Fruit fly (Drosophila melanogaster): ENCODE measurements around the gene CG15531.

The CG15531 gene

dm6 chr3R:30203104-30203986 lies 7.3 kb upstream of the CG15531 start (continued):
- peak; percentile 99 for TF ChIP-seq ind (GFP tag; optimal IDR thresholded peaks at IDR 0.05)
- TF ChIP-seq HLH3B (GFP tag; IDR thresholded peaks at IDR 0.05), result peak; percentile 97
- TF ChIP-seq Optix (GFP tag; IDR thresholded peaks at IDR 0.05), result peak; percentile 98
- peak; percentile 38; the same call in 1 of the 2 replicates for TF ChIP-seq amos (GFP tag; IDR thresholded peaks at IDR 0.05; ENCODE audit: partially characterized antibody)
- peak; percentile 92 for TF ChIP-seq CG43689 (GFP tag; IDR thresholded peaks at IDR 0.05)
- TF ChIP-seq CG7556 (GFP tag; optimal IDR thresholded peaks at IDR 0.05), result peak; percentile 95
- no peak for TF ChIP-seq ac (GFP tag; optimal IDR thresholded peaks at IDR 0.05)
- no peak for TF ChIP-seq sc (optimal IDR thresholded peaks at IDR 0.05)
- TF ChIP-seq sc (GFP tag; optimal IDR thresholded peaks at IDR 0.05), result peak; percentile 88
- peak; percentile 73; the same call in 1 of the 3 replicates for TF ChIP-seq CG2889 (GFP tag; IDR thresholded peaks at IDR 0.05)
- TF ChIP-seq Hey (tag; optimal IDR thresholded peaks at IDR 0.05), result peak; percentile 60
- TF ChIP-seq bcd (GFP tag; optimal IDR thresholded peaks at IDR 0.05), result peak; percentile 98
- TF ChIP-seq onecut (GFP tag; IDR thresholded peaks at IDR 0.05), result peak; percentile 91
- peak; percentile 96 for TF ChIP-seq Blimp-1 (GFP tag; optimal IDR thresholded peaks at IDR 0.05)
- TF ChIP-seq pros (GFP tag; optimal IDR thresholded peaks at IDR 0.05), result peak; percentile 7
- peak; percentile 83 for TF ChIP-seq NFAT (GFP tag; IDR thresholded peaks at IDR 0.05)
- TF ChIP-seq Atf-2 (GFP tag; optimal IDR thresholded peaks at IDR 0.05), result peak; percentile 94
- TF ChIP-seq dmrt99B (tag; optimal IDR thresholded peaks at IDR 0.05), result peak; percentile 97
- TF ChIP-seq otp (GFP tag; IDR thresholded peaks at IDR 0.05), result peak; percentile 97
- TF ChIP-seq CG6791 (GFP tag; IDR thresholded peaks at IDR 0.05; ENCODE audit: partially characterized antibody), result no peak
- TF ChIP-seq CG6854 (GFP tag; optimal IDR thresholded peaks at IDR 0.05), result peak; percentile 93
- TF ChIP-seq cwo (GFP tag; optimal IDR thresholded peaks at IDR 0.05), result peak; percentile 97
- peak; percentile 98 for TF ChIP-seq CG4424 (GFP tag; optimal IDR thresholded peaks at IDR 0.05)
- TF ChIP-seq rib (GFP tag; IDR thresholded peaks at IDR 0.05), result peak; percentile 78; the same call in 1 of the 2 replicates
- TF ChIP-seq lab (GFP tag; optimal IDR thresholded peaks at IDR 0.05), result peak; percentile 98
- TF ChIP-seq crol (GFP tag; IDR thresholded peaks at IDR 0.05), result peak; percentile 100
- peak; percentile 81 for TF ChIP-seq CG3847 (GFP tag; IDR thresholded peaks at IDR 0.05)
- TF ChIP-seq slou (GFP tag; optimal IDR thresholded peaks at IDR 0.05), result peak; percentile 91
- TF ChIP-seq CG8089 (GFP tag; optimal IDR thresholded peaks at IDR 0.05), result peak; percentile 86
- peak; percentile 98 for TF ChIP-seq CG2678 (tag; optimal IDR thresholded peaks at IDR 0.05)
- TF ChIP-seq CG10274 (GFP tag; optimal IDR thresholded peaks at IDR 0.05), result peak; percentile 100
- TF ChIP-seq ham (GFP tag; IDR thresholded peaks at IDR 0.05), result peak; percentile 74
- TF ChIP-seq C15 (GFP tag; IDR thresholded peaks at IDR 0.05), result peak; percentile 90; the same call in 2 of the 3 replicates
- peak; percentile 82 for TF ChIP-seq Fer2 (tag; optimal IDR thresholded peaks at IDR 0.05)
- peak; percentile 94 for TF ChIP-seq CG10209 (GFP tag; optimal IDR thresholded peaks at IDR 0.05)
- peak; percentile 92 for TF ChIP-seq Hr3 (GFP tag; optimal IDR thresholded peaks at IDR 0.05)
- TF ChIP-seq NC2β (GFP tag; optimal IDR thresholded peaks at IDR 0.05), result peak; percentile 84
- peak; percentile 90 for TF ChIP-seq al (GFP tag; IDR thresholded peaks at IDR 0.05)
- TF ChIP-seq ems (GFP tag; optimal IDR thresholded peaks at IDR 0.05), result peak; percentile 98
- TF ChIP-seq CG8359 (GFP tag; optimal IDR thresholded peaks at IDR 0.05; ENCODE audit: borderline replicate concordance), result peak; percentile 84
- TF ChIP-seq tup (GFP tag; optimal IDR thresholded peaks at IDR 0.05), result peak; percentile 95
- peak; percentile 96 to 99 for TF ChIP-seq dpn (GFP tag; optimal IDR thresholded peaks at IDR 0.05)
- TF ChIP-seq CG10431 (GFP tag; optimal IDR thresholded peaks at IDR 0.05), result peak; percentile 42
- peak; percentile 95 for TF ChIP-seq vvl (GFP tag; IDR thresholded peaks at IDR 0.05)
- TF ChIP-seq dimm (GFP tag; IDR thresholded peaks at IDR 0.05), result peak; percentile 94
- TF ChIP-seq CG7786 (GFP tag; optimal IDR thresholded peaks at IDR 0.05), result peak; percentile 96
- TF ChIP-seq CG10366 (GFP tag; IDR thresholded peaks at IDR 0.05), result peak; percentile 86
- TF ChIP-seq CG15696 (tag; optimal IDR thresholded peaks at IDR 0.05), result peak; percentile 80
- peak; percentile 96 for TF ChIP-seq CG12071 (GFP tag; optimal IDR thresholded peaks at IDR 0.05)

Measured in whole organism, embryonic.